ENCODE assay signal across 3 worm cellular contexts in genomic region chrX:6742011-6742683, ce11.
TF ChIP-seq lines count a peak whose summit lies in the region.

mdl-1 (plus strand) TSS chrX:6742351.

TF ChIP-seq in whole organism, L1 larva, 84 proteins besides CTCF, POLR2A, EP300 and RAD21 (continued from another document and continues in another):
- peak; percentile 94 for TF ChIP-seq ama-1 (optimal IDR thresholded peaks at IDR 0.05; lab: Kevin White, UChicago)
- peak; percentile 81; the same call in 1 of the 2 replicates for TF ChIP-seq mab-9 (GFP tag; IDR thresholded peaks at IDR 0.05; lab: Robert Waterston, UW)
- TF ChIP-seq fos-1 (tag; optimal IDR thresholded peaks at IDR 0.05; lab: Kevin White, UChicago): peak; percentile 73
- no peak for TF ChIP-seq nhr-28 (tag; optimal IDR thresholded peaks at IDR 0.05; lab: Kevin White, UChicago)
- no peak for TF ChIP-seq C04F5.9 (tag; optimal IDR thresholded peaks at IDR 0.05; lab: Kevin White, UChicago)
- TF ChIP-seq mdl-1 (tag; optimal IDR thresholded peaks at IDR 0.05; lab: Kevin White, UChicago): peak in 1 of 2 experiments; percentile 100
- no peak for TF ChIP-seq alr-1 (tag; optimal IDR thresholded peaks at IDR 0.05; lab: Kevin White, UChicago; ENCODE audit: borderline replicate concordance)
- TF ChIP-seq lin-14 (GFP tag; optimal IDR thresholded peaks at IDR 0.05; lab: Kevin White, UChicago): peak; percentile 99
- TF ChIP-seq lin-39 (tag; optimal IDR thresholded peaks at IDR 0.05; lab: Kevin White, UChicago): peak; percentile 56
- TF ChIP-seq skn-1 (tag; optimal IDR thresholded peaks at IDR 0.05; lab: Kevin White, UChicago): peak; percentile 92
- peak; percentile 12 to 35 (median 32) for TF ChIP-seq dpl-1 (GFP tag; optimal IDR thresholded peaks at IDR 0.05; lab: Kevin White, UChicago)
- peak; percentile 84 for TF ChIP-seq fkh-10 (GFP tag; optimal IDR thresholded peaks at IDR 0.05; lab: Kevin White, UChicago)
- peak; percentile 65 for TF ChIP-seq mef-2 (tag; optimal IDR thresholded peaks at IDR 0.05; lab: Kevin White, UChicago)
- TF ChIP-seq tlp-1 (tag; optimal IDR thresholded peaks at IDR 0.05; lab: Kevin White, UChicago): no peak
- TF ChIP-seq unc-62 (GFP tag; optimal IDR thresholded peaks at IDR 0.05; lab: Kevin White, UChicago): no peak
- peak; percentile 89 for TF ChIP-seq nhr-20 (tag; optimal IDR thresholded peaks at IDR 0.05; lab: Kevin White, UChicago)
- peak; percentile 73 for TF ChIP-seq lin-13 (GFP tag; optimal IDR thresholded peaks at IDR 0.05; lab: Kevin White, UChicago)
- peak; percentile 42 for TF ChIP-seq blmp-1 (tag; optimal IDR thresholded peaks at IDR 0.05; lab: Kevin White, UChicago)
- TF ChIP-seq Y116A8C.19 (tag; optimal IDR thresholded peaks at IDR 0.05; lab: Kevin White, UChicago; ENCODE audit: borderline replicate concordance): no peak
- peak; percentile 42 for TF ChIP-seq vab-15 (tag; optimal IDR thresholded peaks at IDR 0.05; lab: Kevin White, UChicago)
- TF ChIP-seq nhr-11 (tag; optimal IDR thresholded peaks at IDR 0.05; lab: Kevin White, UChicago): peak; percentile 58
- TF ChIP-seq unc-130 (tag; optimal IDR thresholded peaks at IDR 0.05; lab: Kevin White, UChicago): peak; percentile 76
- TF ChIP-seq nhr-19 (GFP tag; conservative IDR thresholded peaks at IDR 0.05; lab: Robert Waterston, UW): peak; percentile 99
- no peak for TF ChIP-seq pag-3 (tag; optimal IDR thresholded peaks at IDR 0.05; lab: Kevin White, UChicago; ENCODE audit: borderline replicate concordance, insufficient read depth)
- peak; percentile 80 for TF ChIP-seq unc-98 (GFP tag; IDR thresholded peaks at IDR 0.05; lab: Robert Waterston, UW)
- no peak for TF ChIP-seq nhr-237 (tag; optimal IDR thresholded peaks at IDR 0.05; lab: Kevin White, UChicago)
- TF ChIP-seq irx-1 (tag; optimal IDR thresholded peaks at IDR 0.05; lab: Kevin White, UChicago): peak; percentile 68
- TF ChIP-seq ces-1 (GFP tag; optimal IDR thresholded peaks at IDR 0.05; lab: Kevin White, UChicago): no peak
- peak in 4 of 6 experiments; percentile 5 to 85 (median 56) for TF ChIP-seq elt-3 (tag; optimal IDR thresholded peaks at IDR 0.05; lab: Kevin White, UChicago)
- no peak for TF ChIP-seq ets-5 (GFP tag; IDR thresholded peaks at IDR 0.05; lab: Robert Waterston, UW)
- TF ChIP-seq aly-2 (tag; optimal IDR thresholded peaks at IDR 0.05; lab: Kevin White, UChicago): no peak
- TF ChIP-seq sox-4 (tag; optimal IDR thresholded peaks at IDR 0.05; lab: Kevin White, UChicago): peak; percentile 45
- no peak for TF ChIP-seq unc-30 (tag; optimal IDR thresholded peaks at IDR 0.05; lab: Kevin White, UChicago)
- peak; percentile 89 for TF ChIP-seq fkh-8 (tag; optimal IDR thresholded peaks at IDR 0.05; lab: Kevin White, UChicago)
- peak; percentile 69 for TF ChIP-seq nhr-90 (tag; optimal IDR thresholded peaks at IDR 0.05; lab: Kevin White, UChicago; ENCODE audit: poor library complexity)
- peak; percentile 72 to 75 for TF ChIP-seq lin-35 (GFP tag; optimal IDR thresholded peaks at IDR 0.05; lab: Kevin White, UChicago)
- TF ChIP-seq ceh-82 (tag; optimal IDR thresholded peaks at IDR 0.05; lab: Kevin White, UChicago): peak; percentile 75 to 93 (median 78)
- TF ChIP-seq pqm-1 (tag; optimal IDR thresholded peaks at IDR 0.05; lab: Kevin White, UChicago): peak; percentile 51
- peak; percentile 68 for TF ChIP-seq pax-3 (tag; optimal IDR thresholded peaks at IDR 0.05; lab: Kevin White, UChicago)
- TF ChIP-seq zip-4 (GFP tag; optimal IDR thresholded peaks at IDR 0.05; lab: Kevin White, UChicago): peak; percentile 49
- TF ChIP-seq lsy-2 (tag; optimal IDR thresholded peaks at IDR 0.05; lab: Kevin White, UChicago): peak; percentile 77 to 87
- peak; percentile 90 for TF ChIP-seq ztf-4 (tag; optimal IDR thresholded peaks at IDR 0.05; lab: Kevin White, UChicago)
- TF ChIP-seq lin-15B (tag; optimal IDR thresholded peaks at IDR 0.05; lab: Kevin White, UChicago): no peak

TF ChIP-seq in whole organism, L3 larva, 47 proteins besides CTCF, POLR2A, EP300 and RAD21 (continued from another document):
- no peak for TF ChIP-seq nhr-67 (tag; optimal IDR thresholded peaks at IDR 0.05; lab: Kevin White, UChicago)
- peak; percentile 67 for TF ChIP-seq nhr-11 (tag; optimal IDR thresholded peaks at IDR 0.05; lab: Kevin White, UChicago)
- no peak for TF ChIP-seq nhr-77 (tag; optimal IDR thresholded peaks at IDR 0.05; lab: Kevin White, UChicago)
- TF ChIP-seq pqm-1 (tag; optimal IDR thresholded peaks at IDR 0.05; lab: Kevin White, UChicago): peak; percentile 82
- peak; percentile 63 for TF ChIP-seq sea-2 (GFP tag; optimal IDR thresholded peaks at IDR 0.05; lab: Kevin White, UChicago)
- TF ChIP-seq tbx-2 (tag; optimal IDR thresholded peaks at IDR 0.05; lab: Kevin White, UChicago): peak; percentile 48
- TF ChIP-seq ztf-4 (tag; optimal IDR thresholded peaks at IDR 0.05; lab: Kevin White, UChicago): peak; percentile 74
- peak; percentile 88 for TF ChIP-seq lsy-12 (tag; optimal IDR thresholded peaks at IDR 0.05; lab: Kevin White, UChicago)
- TF ChIP-seq fos-1 (tag; optimal IDR thresholded peaks at IDR 0.05; lab: Kevin White, UChicago): peak; percentile 27
- no peak for TF ChIP-seq nhr-237 (tag; optimal IDR thresholded peaks at IDR 0.05; lab: Kevin White, UChicago)
- peak in 1 of 2 experiments; percentile 68 for TF ChIP-seq eor-1 (tag; optimal IDR thresholded peaks at IDR 0.05; lab: Kevin White, UChicago)
- TF ChIP-seq fkh-2 (tag; optimal IDR thresholded peaks at IDR 0.05; lab: Kevin White, UChicago): no peak
- peak; percentile 86 for TF ChIP-seq nhr-43 (tag; optimal IDR thresholded peaks at IDR 0.05; lab: Kevin White, UChicago; ENCODE audit: poor library complexity, severe bottlenecking)
- TF ChIP-seq ceh-28 (tag; optimal IDR thresholded peaks at IDR 0.05; lab: Kevin White, UChicago): peak; percentile 56
- peak; percentile 99 for TF ChIP-seq mml-1 (tag; optimal IDR thresholded peaks at IDR 0.05; lab: Kevin White, UChicago)
- peak; percentile 95 for TF ChIP-seq ama-1 (optimal IDR thresholded peaks at IDR 0.05; lab: Kevin White, UChicago)
- TF ChIP-seq nhr-23 (tag; optimal IDR thresholded peaks at IDR 0.05; lab: Kevin White, UChicago): peak; percentile 95
- no peak for TF ChIP-seq ztf-11 (tag; optimal IDR thresholded peaks at IDR 0.05; lab: Kevin White, UChicago)
- TF ChIP-seq hmg-11 (tag; optimal IDR thresholded peaks at IDR 0.05; lab: Kevin White, UChicago): peak; percentile 74
- TF ChIP-seq zag-1 (tag; optimal IDR thresholded peaks at IDR 0.05; lab: Kevin White, UChicago): no peak
- no peak for TF ChIP-seq nhr-28 (tag; optimal IDR thresholded peaks at IDR 0.05; lab: Kevin White, UChicago)

TF ChIP-seq in whole organism, young adult, 124 proteins besides CTCF, POLR2A, EP300 and RAD21 (continued from another document and continues in another):
- TF ChIP-seq atf-7 (tag; optimal IDR thresholded peaks at IDR 0.05; lab: Kevin White, UChicago) (peak; percentile 51), somi-1 (GFP tag; optimal IDR thresholded peaks at IDR 0.05; lab: Kevin White, UChicago) (peak; percentile 72), sptf-2 (GFP tag; optimal IDR thresholded peaks at IDR 0.05; lab: Kevin White, UChicago) (no peak), hmg-20 (GFP tag; IDR thresholded peaks at IDR 0.05; lab: Robert Waterston, UW) (no peak), hrde-1 (tag; optimal IDR thresholded peaks at IDR 0.05; lab: Kevin White, UChicago; ENCODE audit: borderline replicate concordance) (no peak), let-607 (tag; optimal IDR thresholded peaks at IDR 0.05; lab: Kevin White, UChicago) (peak in 1 of 2 experiments; percentile 28), B0336.3 (GFP tag; IDR thresholded peaks at IDR 0.05; lab: Robert Waterston, UW) (no peak), mcd-1 (GFP tag; IDR thresholded peaks at IDR 0.05; lab: Robert Waterston, UW) (peak; percentile 70), ztf-25 (GFP tag; IDR thresholded peaks at IDR 0.05; lab: Robert Waterston, UW) (no peak), madf-6 (GFP tag; IDR thresholded peaks at IDR 0.05; lab: Robert Waterston, UW) (peak; percentile 34; the same call in 1 of the 2 replicates), K11D2.4 (GFP tag; IDR thresholded peaks at IDR 0.05; lab: Robert Waterston, UW) (peak; percentile 69; the same call in 1 of the 2 replicates), C17E4.6 (GFP tag; IDR thresholded peaks at IDR 0.05; lab: Robert Waterston, UW) (no peak), snpc-3.4 (tag; optimal IDR thresholded peaks at IDR 0.05; lab: Kevin White, UChicago) (peak; percentile 6), unc-62 (GFP tag; optimal IDR thresholded peaks at IDR 0.05; lab: Kevin White, UChicago) (no peak), B0019.2 (GFP tag; conservative IDR thresholded peaks at IDR 0.05; lab: Robert Waterston, UW) (no peak), tbx-9 (tag; optimal IDR thresholded peaks at IDR 0.05; lab: Kevin White, UChicago; ENCODE audit: borderline replicate concordance) (no peak), madf-10 (tag; optimal IDR thresholded peaks at IDR 0.05; lab: Kevin White, UChicago) (no peak), T07F8.4 (tag; optimal IDR thresholded peaks at IDR 0.05; lab: Kevin White, UChicago) (no peak), nfyb-1 (GFP tag; IDR thresholded peaks at IDR 0.05; lab: Robert Waterston, UW) (peak; percentile 90), bed-1 (GFP tag; IDR thresholded peaks at IDR 0.05; lab: Robert Waterston, UW) (no peak), F55B11.4 (tag; optimal IDR thresholded peaks at IDR 0.05; lab: Kevin White, UChicago; ENCODE audit: borderline replicate concordance, insufficient read depth) (no peak), let-526 (GFP tag; IDR thresholded peaks at IDR 0.05; lab: Robert Waterston, UW) (0 out of 2 replicates have a peak, but pooled peaks have one; percentile 37), pha-4 (tag; optimal IDR thresholded peaks at IDR 0.05; lab: Kevin White, UChicago) (peak; percentile 75), madf-8 (GFP tag; conservative IDR thresholded peaks at IDR 0.05; lab: Robert Waterston, UW) (no peak), ceh-40 (GFP tag; IDR thresholded peaks at IDR 0.05; lab: Robert Waterston, UW) (0 out of 2 replicates have a peak, but pooled peaks have one; percentile 52), ets-4 (GFP tag; optimal IDR thresholded peaks at IDR 0.05; lab: Kevin White, UChicago) (no peak), tlf-1 (GFP tag; optimal IDR thresholded peaks at IDR 0.05; lab: Kevin White, UChicago) (peak; percentile 66), egrh-3 (GFP tag; IDR thresholded peaks at IDR 0.05; lab: Robert Waterston, UW) (peak; percentile 86), hlh-26 (GFP tag; conservative IDR thresholded peaks at IDR 0.05; lab: Robert Waterston, UW) (no peak), nfya-1 (tag; optimal IDR thresholded peaks at IDR 0.05; lab: Kevin White, UChicago; ENCODE audit: borderline replicate concordance, insufficient read depth) (no peak), lsy-27 (tag; optimal IDR thresholded peaks at IDR 0.05; lab: Kevin White, UChicago; ENCODE audit: borderline replicate concordance, insufficient read depth) (no peak), ztf-3 (GFP tag; optimal IDR thresholded peaks at IDR 0.05; lab: Kevin White, UChicago) (no peak), hmg-1.2 (GFP tag; IDR thresholded peaks at IDR 0.05; lab: Robert Waterston, UW) (peak; percentile 68), hsf-1 (GFP tag; IDR thresholded peaks at IDR 0.05; lab: Robert Waterston, UW) (no peak), ztf-28 (GFP tag; IDR thresholded peaks at IDR 0.05; lab: Robert Waterston, UW) (no peak), ztf-18 (tag; optimal IDR thresholded peaks at IDR 0.05; lab: Kevin White, UChicago) (no peak), ceh-91 (GFP tag; IDR thresholded peaks at IDR 0.05; lab: Robert Waterston, UW) (no peak), Y56A3A.18 (GFP tag; IDR thresholded peaks at IDR 0.05; lab: Robert Waterston, UW) (no peak), dox-1 (GFP tag; IDR thresholded peaks at IDR 0.05; lab: Robert Waterston, UW) (peak; percentile 70), Y67H2A.10 (GFP tag; conservative IDR thresholded peaks at IDR 0.05; lab: Robert Waterston, UW) (no peak), fkh-3 (tag; optimal IDR thresholded peaks at IDR 0.05; lab: Kevin White, UChicago) (no peak), B0035.1 (tag; optimal IDR thresholded peaks at IDR 0.05; lab: Kevin White, UChicago) (no peak), ceh-100 (GFP tag; IDR thresholded peaks at IDR 0.05; lab: Robert Waterston, UW) (0 out of 2 replicates have a peak, but pooled peaks have one; percentile 18), lin-54 (GFP tag; optimal IDR thresholded peaks at IDR 0.05; lab: Kevin White, UChicago) (peak; percentile 38), T26A5.8 (tag; optimal IDR thresholded peaks at IDR 0.05; lab: Kevin White, UChicago) (no peak), bed-2 (GFP tag; IDR thresholded peaks at IDR 0.05; lab: Robert Waterston, UW) (no peak), him-1 (tag; optimal IDR thresholded peaks at IDR 0.05; lab: Kevin White, UChicago) (no peak), nhr-179 (tag; optimal IDR thresholded peaks at IDR 0.05; lab: Kevin White, UChicago) (no peak), ztf-6 (GFP tag; IDR thresholded peaks at IDR 0.05; lab: Robert Waterston, UW) (no peak), F37B4.10 (GFP tag; IDR thresholded peaks at IDR 0.05; lab: Robert Waterston, UW) (no peak), F22D6.2 (tag; optimal IDR thresholded peaks at IDR 0.05; lab: Kevin White, UChicago) (peak; percentile 59), ama-1 (optimal IDR thresholded peaks at IDR 0.05; lab: Kevin White, UChicago) (no peak), ama-1 (GFP tag; optimal IDR thresholded peaks at IDR 0.05; lab: Kevin White, UChicago) (no peak), xnd-1 (tag; optimal IDR thresholded peaks at IDR 0.05; lab: Kevin White, UChicago) (no peak), hlh-12 (tag; optimal IDR thresholded peaks at IDR 0.05; lab: Kevin White, UChicago) (no peak), nhr-80 (tag; optimal IDR thresholded peaks at IDR 0.05; lab: Kevin White, UChicago) (peak; percentile 37), Y53F4B.3 (GFP tag; IDR thresholded peaks at IDR 0.05; lab: Robert Waterston, UW) (no peak), C06A6.2 (GFP tag; conservative IDR thresholded peaks at IDR 0.05; lab: Robert Waterston, UW) (peak; percentile 48; the same call in 1 of the 2 replicates), snpc-4 (GFP tag; optimal IDR thresholded peaks at IDR 0.05; lab: Kevin White, UChicago) (peak; percentile 39), snpc-4 (tag; optimal IDR thresholded peaks at IDR 0.05; lab: Kevin White, UChicago) (peak in 3 of 4 experiments; percentile 10 to 23 (median 16)), F39B2.1 (GFP tag; IDR thresholded peaks at IDR 0.05; lab: Robert Waterston, UW) (no peak), repo-1 (tag; optimal IDR thresholded peaks at IDR 0.05; lab: Kevin White, UChicago) (no peak), F49E8.2 (tag; optimal IDR thresholded peaks at IDR 0.05; lab: Kevin White, UChicago; ENCODE audit: insufficient read depth) (no peak), aptf-2 (GFP tag; conservative IDR thresholded peaks at IDR 0.05; lab: Robert Waterston, UW) (no peak), egl-18 (GFP tag; IDR thresholded peaks at IDR 0.05; lab: Robert Waterston, UW) (no peak), nhr-120 (GFP tag; IDR thresholded peaks at IDR 0.05; lab: Robert Waterston, UW) (no peak), ZK185.1 (tag; optimal IDR thresholded peaks at IDR 0.05; lab: Kevin White, UChicago; ENCODE audit: poor library complexity, severe bottlenecking) (peak; percentile 58), ceh-27 (GFP tag; optimal IDR thresholded peaks at IDR 0.05; lab: Kevin White, UChicago) (peak; percentile 87), attf-3 (GFP tag; conservative IDR thresholded peaks at IDR 0.05; lab: Robert Waterston, UW) (no peak; the same call in 1 of the 2 replicates), ekl-4 (GFP tag; IDR thresholded peaks at IDR 0.05; lab: Robert Waterston, UW) (peak; percentile 40; the same call in 1 of the 2 replicates), akir-1 (GFP tag; optimal IDR thresholded peaks at IDR 0.05; lab: Kevin White, UChicago) (no peak), chd-7 (tag; optimal IDR thresholded peaks at IDR 0.05; lab: Kevin White, UChicago) (peak; percentile 93), zim-3 (tag; optimal IDR thresholded peaks at IDR 0.05; lab: Kevin White, UChicago) (peak; percentile 4), efl-1 (GFP tag; optimal IDR thresholded peaks at IDR 0.05; lab: Kevin White, UChicago) (no peak), D2030.7 (GFP tag; IDR thresholded peaks at IDR 0.05; lab: Robert Waterston, UW) (no peak)
